Worm (Caenorhabditis elegans) whole organism, L2 larva: ENCODE results near the gene F54D12.7.

Experiments used
- C34F6.9 ChIP-seq: fragments of 150-350 bp; optimal IDR thresholded peaks from 2 replicates; lab custom pipeline; 2014; ENCODE audit warnings: missing biosample characterization, missing genetic modification characterization
- F13H6.1 ChIP-seq: sonication (generic microtip); optimal IDR thresholded peaks from 2 replicates; lab custom pipeline; 2016; ENCODE audit warnings: missing genetic modification characterization, missing compliant biosample characterization
- Y55F3AM.14 ChIP-seq: fragments of 200-800 bp; sonication (Bioruptor generic); optimal IDR thresholded peaks from 2 replicates; lab custom pipeline; 2018; ENCODE audit warnings: mild to moderate bottlenecking, missing genetic modification characterization, missing compliant biosample characterization
- ceh-16 ChIP-seq: fragments of 150-350 bp; optimal IDR thresholded peaks from 2 replicates; lab custom pipeline; 2014; ENCODE audit warnings: missing biosample characterization, missing genetic modification characterization
- crh-2 ChIP-seq: sonication (generic microtip); optimal IDR thresholded peaks from 2 replicates; lab custom pipeline; 2017; ENCODE audit warnings: missing biosample characterization, missing genetic modification characterization
- dmd-4 ChIP-seq: sonication (generic microtip); optimal IDR thresholded peaks from 2 replicates; lab custom pipeline; 2017; ENCODE audit warnings: missing biosample characterization, missing genetic modification characterization
- fos-1 ChIP-seq: fragments of 150-350 bp; optimal IDR thresholded peaks from 2 replicates; lab custom pipeline; 2014; ENCODE audit warnings: missing biosample characterization, missing genetic modification characterization
- gmeb-1 ChIP-seq: fragments of 150-350 bp; optimal IDR thresholded peaks from 2 replicates; lab custom pipeline; 2014; ENCODE audit warnings: missing biosample characterization, missing genetic modification characterization
- lin-13 ChIP-seq: fragments of 150-350 bp; optimal IDR thresholded peaks from 2 replicates; lab custom pipeline; 2014; ENCODE audit warnings: missing biosample characterization, missing genetic modification reagents, missing genetic modification characterization
- lsy-2 ChIP-seq, 2 experiments: fragments of 150-350 bp in 1 of 2; sonication (generic microtip) in 1 of 2; optimal IDR thresholded peaks; 2 replicates each; lab custom pipeline; 2014 to 2017; ENCODE audit warnings: missing biosample characterization in 2 of 2, missing genetic modification characterization in 2 of 2
- mab-5 ChIP-seq: fragments of 150-350 bp; optimal IDR thresholded peaks from 2 replicates; lab custom pipeline; 2014; ENCODE audit warnings: missing biosample characterization, missing genetic modification characterization
- mbf-1 ChIP-seq: sonication (generic microtip); optimal IDR thresholded peaks from 2 replicates; lab custom pipeline; 2017; ENCODE audit warnings: missing biosample characterization, missing genetic modification characterization
- nhr-10 ChIP-seq: sonication (generic microtip); optimal IDR thresholded peaks from 2 replicates; lab custom pipeline; 2017; ENCODE audit warnings: missing biosample characterization, missing genetic modification characterization
- nhr-12 ChIP-seq: fragments of 150-350 bp; optimal IDR thresholded peaks from 2 replicates; lab custom pipeline; 2014; ENCODE audit warnings: missing biosample characterization, missing genetic modification characterization
- nhr-129 ChIP-seq: fragments of 150-350 bp; optimal IDR thresholded peaks from 2 replicates; lab custom pipeline; 2014; ENCODE audit warnings: missing biosample characterization, missing genetic modification characterization
- nhr-21 ChIP-seq: fragments of 150-350 bp; optimal IDR thresholded peaks from 2 replicates; lab custom pipeline; 2014; ENCODE audit warnings: missing biosample characterization, missing genetic modification characterization
- nhr-23 ChIP-seq: fragments of 150-350 bp; optimal IDR thresholded peaks from 2 replicates; lab custom pipeline; 2014; ENCODE audit warnings: missing biosample characterization, missing genetic modification reagents, missing genetic modification characterization
- nhr-6 ChIP-seq: fragments of 150-350 bp; optimal IDR thresholded peaks from 2 replicates; lab custom pipeline; 2014; ENCODE audit warnings: missing biosample characterization, missing genetic modification characterization
- nhr-77 ChIP-seq: fragments of 150-350 bp; optimal IDR thresholded peaks from 2 replicates; lab custom pipeline; 2014; ENCODE audit warnings: missing biosample characterization, missing genetic modification characterization
- peb-1 ChIP-seq: fragments of 150-350 bp; optimal IDR thresholded peaks from 2 replicates; lab custom pipeline; 2014; ENCODE audit warnings: missing biosample characterization, missing genetic modification characterization
- sem-4 ChIP-seq: fragments of 150-350 bp; optimal IDR thresholded peaks from 2 replicates; lab custom pipeline; 2014; ENCODE audit warnings: missing biosample characterization, missing genetic modification reagents, missing genetic modification characterization
- sma-3 ChIP-seq: sonication (generic microtip); optimal IDR thresholded peaks from 2 replicates; lab custom pipeline; 2016; ENCODE audit warnings: missing genetic modification reagents, missing genetic modification characterization, missing compliant biosample characterization
- sma-9 ChIP-seq, 2 experiments: fragments of 150-350 bp in 1 of 2; sonication (generic microtip) in 1 of 2; optimal IDR thresholded peaks; 2 replicates each; lab custom pipeline; 2014 to 2016; ENCODE audit warnings: missing genetic modification characterization in 2 of 2, mild to moderate bottlenecking in 1 of 2, missing biosample characterization in 1 of 2, missing compliant biosample characterization in 1 of 2, missing genetic modification reagents in 1 of 2, moderate library complexity in 1 of 2
- snpc-4 ChIP-seq: fragments of 150-350 bp; optimal IDR thresholded peaks from 2 replicates; lab custom pipeline; 2014; ENCODE audit warnings: missing biosample characterization, missing genetic modification characterization
- unc-39 ChIP-seq: fragments of 150-350 bp; optimal IDR thresholded peaks from 2 replicates; lab custom pipeline; 2014; ENCODE audit warnings: missing biosample characterization, missing genetic modification characterization
- unc-55 ChIP-seq: fragments of 150-350 bp; sonication (generic microtip); optimal IDR thresholded peaks from 3 replicates; lab custom pipeline; 2014; ENCODE audit warnings: missing biosample characterization, missing genetic modification reagents, missing genetic modification characterization
- unc-62 ChIP-seq: fragments of 150-350 bp; optimal IDR thresholded peaks from 2 replicates; lab custom pipeline; 2014; ENCODE audit warnings: missing biosample characterization, missing genetic modification reagents, missing genetic modification characterization
- ztf-1 ChIP-seq: fragments of 200-800 bp; sonication (Bioruptor generic); conservative IDR thresholded peaks from 2 replicates; pipeline ENCODE4 v1.3.6; 2022; ENCODE audit warnings: missing genetic modification characterization, missing compliant biosample characterization

F54D12.7 gene

DNA sequence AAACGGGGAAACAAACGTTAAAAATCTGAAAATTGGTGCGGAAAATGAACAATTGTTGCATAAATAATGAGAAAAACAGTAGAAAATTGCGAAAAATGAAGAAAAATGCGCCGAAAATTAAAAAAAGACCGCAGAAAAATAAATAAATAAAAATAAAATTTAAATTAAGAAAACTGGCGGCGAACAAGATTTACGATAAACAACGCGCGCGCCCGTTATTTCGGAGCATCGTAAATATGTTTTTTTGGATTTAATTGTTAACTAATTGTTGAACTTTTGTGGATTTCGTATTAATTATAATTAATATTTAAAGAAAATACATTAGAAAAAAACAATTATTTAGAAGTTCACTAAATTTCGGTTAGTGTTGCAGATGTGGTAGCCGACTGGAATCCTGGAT, 8.4 kb downstream of the F54D12.7 start:
- no peak for TF ChIP-seq ceh-16 (tag; lab: Kevin White, UChicago)
- peak; percentile 30 for TF ChIP-seq unc-55 (GFP tag; lab: Kevin White, UChicago)
- TF ChIP-seq dmd-4 = no peak

DNA sequence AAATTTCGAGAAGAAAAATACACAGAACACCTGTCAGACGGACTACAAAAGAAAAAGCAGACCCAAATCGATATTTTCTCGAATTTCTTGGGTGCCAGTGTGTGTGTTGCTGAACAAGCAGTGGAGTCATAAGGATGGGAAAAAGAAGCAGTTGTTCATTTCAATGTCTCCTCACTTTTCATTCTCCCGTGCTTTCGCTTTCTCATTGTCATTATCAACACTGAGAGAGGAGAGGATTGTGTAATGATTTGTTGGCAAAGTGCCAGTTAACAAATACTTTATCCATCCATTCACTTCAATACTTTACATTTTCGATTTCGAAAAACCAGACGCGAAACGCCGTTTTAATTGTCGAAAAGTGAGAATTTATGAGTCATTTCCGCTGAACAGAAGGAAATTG, 9.6 kb downstream of the F54D12.7 start:
- TF ChIP-seq F13H6.1 (tag; lab: Kevin White, UChicago) = peak; percentile 37
- TF ChIP-seq lsy-2 (tag; optimal IDR thresholded peaks at IDR 0.05; lab: Kevin White, UChicago) = peak in 1 of 2 experiments; percentile 35
- TF ChIP-seq nhr-129 (tag; lab: Kevin White, UChicago) = peak; percentile 45
- no peak for TF ChIP-seq peb-1 (tag; lab: Kevin White, UChicago)
- TF ChIP-seq mbf-1 = no peak
- TF ChIP-seq, all 48 proteins: peak for 3

DNA sequence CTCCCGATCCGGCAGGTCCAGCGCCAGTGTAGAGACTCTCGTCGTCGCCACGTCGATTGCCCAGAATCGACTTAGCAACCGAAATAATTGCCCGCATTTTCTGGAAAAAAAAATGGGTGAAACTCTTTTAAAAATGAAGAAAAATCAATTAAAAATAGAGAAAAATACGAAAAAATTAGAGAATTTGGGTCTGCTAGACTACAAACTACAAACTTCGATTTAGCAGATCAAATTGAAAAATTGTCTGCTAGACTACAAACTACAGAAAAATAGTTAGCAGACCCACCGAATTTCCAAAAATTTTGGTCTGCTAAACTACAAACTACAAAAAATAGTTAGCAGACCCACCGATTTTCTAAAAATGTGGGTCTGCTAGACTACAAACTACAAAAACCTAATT, 10.3 kb downstream of the F54D12.7 start, which contains the start of gene rog-1:
rog-1 (minus strand) TSS at position 101 of the 400 bp plus-strand sequence.
- TF ChIP-seq nhr-21 (tag; lab: Kevin White, UChicago) = no peak
- TF ChIP-seq sma-9 (GFP tag; optimal IDR thresholded peaks at IDR 0.05; lab: Kevin White, UChicago) = no peak
- TF ChIP-seq sma-9 (tag; optimal IDR thresholded peaks at IDR 0.05; lab: Kevin White, UChicago) = no peak
- no peak for TF ChIP-seq nhr-10 (tag; lab: Kevin White, UChicago)
- TF ChIP-seq unc-39 (tag; lab: Kevin White, UChicago) = no peak
- TF ChIP-seq, all 48 proteins: peak for 0

DNA sequence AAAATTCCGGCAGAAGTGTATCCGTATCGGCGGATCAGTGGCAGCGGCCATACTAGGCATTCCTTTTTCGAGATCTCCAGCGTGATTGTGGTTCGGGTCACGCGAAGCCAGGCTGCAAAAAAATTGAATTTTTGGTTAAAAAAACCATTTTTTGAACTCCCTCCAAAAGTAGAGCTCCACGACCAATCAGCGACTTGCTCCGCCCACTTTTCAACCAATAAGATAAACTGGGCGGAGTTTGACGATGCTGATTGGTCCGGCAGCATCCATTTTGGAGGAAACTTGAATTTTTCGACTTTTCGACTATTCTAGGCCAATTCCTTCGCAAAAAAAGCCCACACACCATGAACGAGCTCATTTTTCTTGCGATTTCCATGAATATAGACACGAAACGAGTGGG, 10.7 kb downstream of the F54D12.7 start:
- TF ChIP-seq mab-5 (tag; lab: Kevin White, UChicago) (no peak), sma-9 (GFP tag; optimal IDR thresholded peaks at IDR 0.05; lab: Kevin White, UChicago) (no peak), sma-9 (tag; optimal IDR thresholded peaks at IDR 0.05; lab: Kevin White, UChicago) (no peak), lin-13 (GFP tag; lab: Kevin White, UChicago) (no peak), unc-39 (tag; lab: Kevin White, UChicago) (no peak), ztf-1 (no peak), lsy-2 (tag; optimal IDR thresholded peaks at IDR 0.05; lab: Kevin White, UChicago) (no peak), C34F6.9 (no peak), F13H6.1 (tag; lab: Kevin White, UChicago) (no peak), nhr-129 (tag; lab: Kevin White, UChicago) (no peak)
- TF ChIP-seq, all 48 proteins: peak for 0

DNA sequence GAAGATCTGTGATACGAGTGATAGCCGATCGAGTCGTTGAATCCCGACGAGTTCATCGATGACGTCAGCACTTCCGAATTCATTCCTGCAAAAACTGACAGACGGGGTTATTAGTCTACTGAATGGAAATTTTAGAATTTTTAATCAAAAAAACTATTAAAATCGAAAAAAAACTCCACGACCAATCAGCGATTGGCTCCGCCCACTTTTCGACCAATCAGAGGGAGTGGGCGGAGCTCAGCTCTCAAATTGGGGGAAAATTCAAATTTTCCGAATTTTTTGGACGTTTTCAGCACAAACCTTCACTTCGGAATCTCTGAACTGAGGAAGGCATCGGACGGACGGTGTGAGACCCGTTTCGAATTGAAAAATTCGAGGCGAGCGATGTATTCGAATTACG, 12.2 kb downstream of the F54D12.7 start:
- TF ChIP-seq peb-1 (tag; lab: Kevin White, UChicago) = no peak
- TF ChIP-seq crh-2 = no peak
- TF ChIP-seq sem-4 = no peak
- no peak for TF ChIP-seq snpc-4 (tag; lab: Kevin White, UChicago)
- TF ChIP-seq ztf-1 = no peak
- TF ChIP-seq nhr-6 = no peak
- TF ChIP-seq sma-3 (GFP tag; lab: Kevin White, UChicago) = no peak
- TF ChIP-seq nhr-23 (tag; lab: Kevin White, UChicago) = no peak
- no peak for TF ChIP-seq fos-1 (tag; lab: Kevin White, UChicago)
- no peak for TF ChIP-seq nhr-77 (tag; lab: Kevin White, UChicago)
- no peak for TF ChIP-seq gmeb-1 (tag; lab: Kevin White, UChicago)
- TF ChIP-seq nhr-12 (tag; lab: Kevin White, UChicago) = no peak
- TF ChIP-seq Y55F3AM.14 (GFP tag; lab: Kevin White, UChicago) = no peak
- TF ChIP-seq unc-62 (GFP tag; lab: Kevin White, UChicago) = no peak

DNA sequence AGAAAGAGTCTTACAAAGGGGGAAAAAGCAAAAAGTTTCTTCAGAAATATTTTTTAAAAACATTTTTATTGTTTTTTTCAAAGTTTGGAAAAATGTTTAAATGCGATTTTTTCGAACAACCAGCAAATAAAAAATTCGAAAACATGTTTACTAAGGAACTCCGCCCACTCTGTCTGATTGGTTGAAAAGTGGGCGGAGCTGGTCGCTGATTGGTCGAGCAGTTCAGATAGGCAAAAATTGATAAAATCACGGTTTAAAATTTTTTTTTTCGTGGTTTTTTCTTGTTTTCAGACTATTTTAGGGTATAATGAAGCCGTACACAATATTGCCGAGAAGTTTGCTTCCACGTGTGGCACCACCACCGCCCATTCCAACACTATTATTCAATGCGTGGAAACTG, 13.0 kb downstream of the F54D12.7 start:
- TF ChIP-seq ceh-16 (tag; lab: Kevin White, UChicago) (no peak), mab-5 (tag; lab: Kevin White, UChicago) (no peak), F13H6.1 (tag; lab: Kevin White, UChicago) (no peak)
- TF ChIP-seq, all 48 proteins: peak for 0

DNA sequence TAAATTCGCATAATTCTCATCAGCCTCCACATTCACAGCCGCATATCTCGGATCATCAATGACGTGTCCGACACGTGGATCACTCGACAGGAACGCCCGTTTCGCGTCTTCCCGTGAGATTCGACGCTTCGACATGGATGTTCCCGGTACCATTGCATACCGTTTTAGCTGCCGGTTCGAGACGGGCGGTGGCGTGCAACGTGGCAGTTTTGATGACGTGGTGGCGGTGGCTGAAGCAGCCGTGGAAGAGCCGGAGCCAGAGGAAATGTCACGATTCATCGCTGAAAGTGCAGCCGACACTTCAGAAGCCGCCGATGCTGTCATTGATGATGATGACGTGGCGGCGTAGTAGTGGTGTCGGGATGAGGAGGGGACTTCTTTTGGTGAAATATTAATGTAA, 13.6 kb downstream of the F54D12.7 start:
- no peak for TF ChIP-seq gmeb-1 (tag; lab: Kevin White, UChicago)
